Worm (Caenorhabditis elegans): ENCODE data around the gene C25B8.8.

ce11 chrX:6662267-6662666 is 52.5 kb downstream of the C25B8.8 start:
- TF ChIP-seq ztf-23 (GFP tag; IDR thresholded peaks at IDR 0.05) (no peak), T22C8.4 (GFP tag; IDR thresholded peaks at IDR 0.05) (no peak), klf-2 (GFP tag; conservative IDR thresholded peaks at IDR 0.05) (no peak)
